Worm (Caenorhabditis elegans): ENCODE measurements around the gene wdfy-3.
A peak's percentile ranks its signal among the peaks of the same experiment; 100 is the strongest.

DNA sequence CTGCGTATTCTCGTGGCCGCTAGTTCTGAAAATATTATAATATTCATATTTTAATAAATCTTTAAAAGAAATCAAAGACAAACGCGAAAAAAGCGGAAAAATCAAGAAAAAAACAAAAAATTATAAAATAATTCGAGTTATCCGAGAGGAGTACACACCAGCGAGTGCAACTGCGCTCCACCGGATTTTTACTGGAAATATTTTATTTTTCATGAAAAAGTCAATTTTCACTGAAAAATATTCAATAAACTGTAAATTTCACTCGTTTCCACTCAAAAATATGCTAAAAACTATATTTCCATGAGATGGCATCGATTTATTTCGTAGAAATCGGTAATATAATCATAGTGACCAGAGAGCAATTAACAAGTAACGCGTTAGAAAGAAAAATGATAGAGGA lies 47.8 kb upstream of the wdfy-3 start, which contains the start of gene Y55D9A.2:
- TF ChIP-seq ama-1 (optimal IDR thresholded peaks at IDR 0.05) (no peak), sea-1 (GFP tag; conservative IDR thresholded peaks at IDR 0.05) (no peak), scrt-1 (GFP tag; IDR thresholded peaks at IDR 0.05) (no peak), tbx-37 (GFP tag; conservative IDR thresholded peaks at IDR 0.05) (no peak), aly-1 (tag; optimal IDR thresholded peaks at IDR 0.05) (no peak), pes-1 (GFP tag; IDR thresholded peaks at IDR 0.05) (no peak), flt-1 (GFP tag; IDR thresholded peaks at IDR 0.05) (no peak), F13C5.2 (tag; optimal IDR thresholded peaks at IDR 0.05) (no peak), tbx-11 (GFP tag; IDR thresholded peaks at IDR 0.05) (no peak), hmbx-1 (tag; optimal IDR thresholded peaks at IDR 0.05) (peak; percentile 36), tra-4 (tag; optimal IDR thresholded peaks at IDR 0.05) (no peak)
